Worm (Caenorhabditis elegans) whole organism, young adult: ENCODE results near the gene T06C10.3.

Source experiments
- B0019.2 ChIP-seq: fragments of 200-800 bp; sonication (Bioruptor generic); conservative IDR thresholded peaks from 2 replicates; pipeline ENCODE4 v1.3.6; 2022; ENCODE audit warnings: missing genetic modification reagents, missing genetic modification characterization, missing compliant biosample characterization
- C06A6.2 ChIP-seq: fragments of 200-800 bp; sonication (Bioruptor generic); conservative IDR thresholded peaks from 2 replicates; pipeline ENCODE4 v1.3.6; 2022; ENCODE audit warnings: missing genetic modification characterization, missing compliant biosample characterization
- D2030.7 ChIP-seq: fragments of 200-800 bp; sonication (Bioruptor generic); IDR thresholded peaks from 2 replicates; pipeline ENCODE4 v1.3.6; 2022; ENCODE audit warnings: missing genetic modification reagents, missing genetic modification characterization, missing compliant biosample characterization
- F57A8.1 ChIP-seq: fragments of 200-800 bp; sonication (Bioruptor generic); optimal IDR thresholded peaks from 2 replicates; lab custom pipeline; 2018; ENCODE audit warnings: mild to moderate bottlenecking, missing genetic modification characterization, moderate library complexity, missing compliant biosample characterization
- K12H6.12 ChIP-seq: fragments of 200-800 bp; sonication (Bioruptor generic); optimal IDR thresholded peaks from 2 replicates; lab custom pipeline; 2018; ENCODE audit warnings: mild to moderate bottlenecking, missing genetic modification characterization, missing compliant biosample characterization
- Y56A3A.18 ChIP-seq: fragments of 200-800 bp; sonication (Bioruptor generic); IDR thresholded peaks from 2 replicates; pipeline ENCODE4 v1.3.6; 2022; ENCODE audit warnings: missing genetic modification reagents, missing genetic modification characterization, missing compliant biosample characterization
- atf-7 ChIP-seq: sonication (generic microtip); optimal IDR thresholded peaks from 2 replicates; lab custom pipeline; 2017; ENCODE audit warnings: mild to moderate bottlenecking, missing genetic modification characterization, missing compliant biosample characterization
- bed-1 ChIP-seq: fragments of 200-800 bp; sonication (Bioruptor generic); IDR thresholded peaks from 2 replicates; pipeline ENCODE4 v1.3.6; 2022; ENCODE audit warnings: missing genetic modification reagents, missing genetic modification characterization, missing compliant biosample characterization
- bed-2 ChIP-seq: fragments of 200-800 bp; sonication (Bioruptor generic); IDR thresholded peaks from 2 replicates; pipeline ENCODE4 v1.3.6; 2022; ENCODE audit warnings: missing genetic modification reagents, missing genetic modification characterization, missing compliant biosample characterization
- cebp-1 ChIP-seq, 2 experiments: fragments of 200-800 bp in 1 of 2; sonication (Bioruptor generic) in 1 of 2; sonication (generic microtip) in 1 of 2; IDR thresholded peaks in 1 of 2; optimal IDR thresholded peaks in 1 of 2; 2 replicates each; pipeline versions ENCODE4 v1.3.6 to Lab custom; 2017 to 2022; ENCODE audit warnings: missing compliant biosample characterization in 2 of 2, missing genetic modification characterization in 2 of 2, mild to moderate bottlenecking in 1 of 2, missing genetic modification reagents in 1 of 2, moderate library complexity in 1 of 2
- cebp-2 ChIP-seq: fragments of 200-800 bp; sonication (Bioruptor generic); IDR thresholded peaks from 2 replicates; pipeline ENCODE4 v1.3.6; 2022; ENCODE audit warnings: missing genetic modification characterization, missing compliant biosample characterization
- ceh-100 ChIP-seq: fragments of 200-800 bp; sonication (Bioruptor generic); IDR thresholded peaks from 2 replicates; pipeline ENCODE4 v1.3.6; 2022; ENCODE audit warnings: missing genetic modification reagents, missing genetic modification characterization, missing compliant biosample characterization
- ceh-27 ChIP-seq: fragments of 200-800 bp; sonication (Bioruptor generic); optimal IDR thresholded peaks from 2 replicates; lab custom pipeline; 2018; ENCODE audit warnings: mild to moderate bottlenecking, missing genetic modification characterization, moderate library complexity, missing compliant biosample characterization
- ceh-79 ChIP-seq: sonication (generic microtip); optimal IDR thresholded peaks from 2 replicates; lab custom pipeline; 2017; ENCODE audit warnings: mild to moderate bottlenecking, missing genetic modification characterization, missing compliant biosample characterization
- chd-7 ChIP-seq: sonication (generic microtip); optimal IDR thresholded peaks from 2 replicates; lab custom pipeline; 2016; ENCODE audit warnings: mild to moderate bottlenecking, missing genetic modification characterization, moderate library complexity, missing compliant biosample characterization
- egl-18 ChIP-seq: fragments of 200-800 bp; sonication (Bioruptor generic); IDR thresholded peaks from 2 replicates; pipeline ENCODE4 v1.3.6; 2022; ENCODE audit warnings: missing genetic modification reagents, missing genetic modification characterization, missing compliant biosample characterization
- hsf-1 ChIP-seq: fragments of 200-800 bp; sonication (Bioruptor generic); IDR thresholded peaks from 2 replicates; pipeline ENCODE4 v1.3.6; 2022; ENCODE audit warnings: missing genetic modification reagents, missing genetic modification characterization, missing compliant biosample characterization
- lag-1 ChIP-seq: fragments of 200-800 bp; sonication (Bioruptor generic); IDR thresholded peaks from 2 replicates; pipeline ENCODE4 v1.3.6; 2022; ENCODE audit warnings: missing genetic modification reagents, missing genetic modification characterization, missing compliant biosample characterization
- lin-35 ChIP-seq, 3 experiments: fragments of 150-350 bp in 2 of 3; sonication (generic microtip) in 1 of 3; optimal IDR thresholded peaks; 2 replicates each; lab custom pipeline; 2014 to 2018; ENCODE audit warnings: missing biosample characterization in 3 of 3, missing genetic modification characterization in 3 of 3, missing genetic modification reagents in 3 of 3
- lsl-1 ChIP-seq: fragments of 200-800 bp; sonication (Bioruptor generic); optimal IDR thresholded peaks from 2 replicates; lab custom pipeline; 2018; ENCODE audit warnings: mild to moderate bottlenecking, missing genetic modification characterization, moderate library complexity, missing compliant biosample characterization
- lsy-27 ChIP-seq: sonication (generic microtip); optimal IDR thresholded peaks from 2 replicates; lab custom pipeline; 2017; ENCODE audit warnings: missing genetic modification characterization, mild to moderate bottlenecking, missing compliant biosample characterization, antibody characterized with exemption, missing genotype, borderline replicate concordance; ENCODE audit not compliant: insufficient read depth
- madf-10 ChIP-seq: sonication (generic microtip); optimal IDR thresholded peaks from 2 replicates; lab custom pipeline; 2016; ENCODE audit warnings: mild to moderate bottlenecking, missing genetic modification characterization, missing compliant biosample characterization
- madf-8 ChIP-seq: fragments of 200-800 bp; sonication (Bioruptor generic); conservative IDR thresholded peaks from 2 replicates; pipeline ENCODE4 v1.3.6; 2022; ENCODE audit warnings: missing genetic modification reagents, missing genetic modification characterization, missing compliant biosample characterization
- nhr-120 ChIP-seq: fragments of 200-800 bp; sonication (Bioruptor generic); IDR thresholded peaks from 2 replicates; pipeline ENCODE4 v1.3.6; 2022; ENCODE audit warnings: missing genetic modification characterization, missing compliant biosample characterization
- nhr-179 ChIP-seq: sonication (generic microtip); optimal IDR thresholded peaks from 2 replicates; lab custom pipeline; 2016; ENCODE audit warnings: mild to moderate bottlenecking, missing genetic modification characterization, missing compliant biosample characterization
- nhr-27 ChIP-seq: fragments of 200-800 bp; sonication (Bioruptor generic); optimal IDR thresholded peaks from 2 replicates; lab custom pipeline; 2018; ENCODE audit warnings: mild to moderate bottlenecking, missing genetic modification characterization, moderate library complexity, missing compliant biosample characterization
- nhr-90 ChIP-seq: sonication (generic microtip); optimal IDR thresholded peaks from 2 replicates; lab custom pipeline; 2016; ENCODE audit warnings: missing genotype, mild to moderate bottlenecking, missing genetic modification characterization, missing compliant biosample characterization
- rcor-1 ChIP-seq: fragments of 200-800 bp; sonication (Bioruptor generic); IDR thresholded peaks from 2 replicates; pipeline ENCODE4 v1.3.6; 2022; ENCODE audit warnings: missing genetic modification reagents, missing genetic modification characterization, missing compliant biosample characterization
- rec-8 ChIP-seq, 2 experiments: sonication (generic microtip); optimal IDR thresholded peaks; 2 replicates each; lab custom pipeline; 2016; ENCODE audit warnings: mild to moderate bottlenecking in 2 of 2, missing genetic modification characterization in 2 of 2, missing genetic modification reagents in 2 of 2, missing genotype in 2 of 2, missing biosample characterization in 1 of 2, missing compliant biosample characterization in 1 of 2, moderate library complexity in 1 of 2
- somi-1 ChIP-seq: fragments of 200-800 bp; sonication (Bioruptor generic); optimal IDR thresholded peaks from 2 replicates; lab custom pipeline; 2018; ENCODE audit warnings: mild to moderate bottlenecking, missing genetic modification characterization, missing compliant biosample characterization
- unc-130 ChIP-seq: sonication (generic microtip); optimal IDR thresholded peaks from 2 replicates; lab custom pipeline; 2016; ENCODE audit warnings: missing genetic modification reagents, missing genetic modification characterization, missing compliant biosample characterization
- zfh-2 ChIP-seq: fragments of 200-800 bp; sonication (Bioruptor generic); conservative IDR thresholded peaks from 2 replicates; pipeline ENCODE4 v1.3.6; 2022; ENCODE audit warnings: missing genetic modification reagents, missing genetic modification characterization, missing compliant biosample characterization
- ztf-6 ChIP-seq: fragments of 200-800 bp; sonication (Bioruptor generic); IDR thresholded peaks from 2 replicates; pipeline ENCODE4 v1.3.6; 2022; ENCODE audit warnings: missing genetic modification reagents, missing genetic modification characterization, missing compliant biosample characterization

The T06C10.3 gene

DNA sequence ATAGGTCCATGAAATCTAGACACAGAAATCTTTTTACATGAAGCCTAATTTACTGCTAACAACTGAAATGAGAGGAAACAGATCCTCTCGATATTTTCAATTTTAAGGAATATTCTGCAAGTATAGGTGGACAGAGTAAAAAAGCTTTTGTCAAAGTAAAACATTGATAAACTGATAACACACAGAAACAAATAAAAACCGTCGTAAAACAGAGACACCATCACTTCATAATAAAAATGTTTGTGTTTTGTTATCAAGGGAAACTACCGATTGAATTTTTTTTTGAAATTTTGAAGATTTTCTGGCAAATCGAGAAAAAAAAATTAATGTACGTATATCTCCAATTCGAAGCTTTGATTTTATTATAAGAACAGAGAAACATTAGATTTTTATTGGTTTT, 10.6 kb downstream of the T06C10.3 start:
- TF ChIP-seq lag-1 (GFP tag; lab: Robert Waterston, UW), result no peak
- no peak for TF ChIP-seq lsy-27
- no peak for TF ChIP-seq somi-1 (GFP tag; lab: Kevin White, UChicago)
- TF ChIP-seq ceh-100 (GFP tag; lab: Robert Waterston, UW), result no peak
- no peak for TF ChIP-seq egl-18 (GFP tag; lab: Robert Waterston, UW)
- TF ChIP-seq lsl-1 (GFP tag; lab: Kevin White, UChicago), result no peak
- TF ChIP-seq bed-1 (GFP tag; lab: Robert Waterston, UW), result no peak
- no peak for TF ChIP-seq ceh-79 (tag; lab: Kevin White, UChicago)
- TF ChIP-seq chd-7 (tag; lab: Kevin White, UChicago), result no peak
- TF ChIP-seq nhr-27, result no peak
- no peak for TF ChIP-seq zfh-2 (GFP tag; lab: Robert Waterston, UW)
- TF ChIP-seq D2030.7, result no peak
- TF ChIP-seq madf-8 (GFP tag; lab: Robert Waterston, UW), result no peak
- TF ChIP-seq C06A6.2 (GFP tag; lab: Robert Waterston, UW), result no peak
- no peak for TF ChIP-seq cebp-1 (GFP tag; IDR thresholded peaks at IDR 0.05; lab: Robert Waterston, UW)
- TF ChIP-seq cebp-1 (tag; optimal IDR thresholded peaks at IDR 0.05; lab: Kevin White, UChicago), result no peak
- TF ChIP-seq ztf-6 (GFP tag; lab: Robert Waterston, UW), result no peak
- no peak for TF ChIP-seq nhr-90 (tag; lab: Kevin White, UChicago)
- TF ChIP-seq nhr-120, result no peak

DNA sequence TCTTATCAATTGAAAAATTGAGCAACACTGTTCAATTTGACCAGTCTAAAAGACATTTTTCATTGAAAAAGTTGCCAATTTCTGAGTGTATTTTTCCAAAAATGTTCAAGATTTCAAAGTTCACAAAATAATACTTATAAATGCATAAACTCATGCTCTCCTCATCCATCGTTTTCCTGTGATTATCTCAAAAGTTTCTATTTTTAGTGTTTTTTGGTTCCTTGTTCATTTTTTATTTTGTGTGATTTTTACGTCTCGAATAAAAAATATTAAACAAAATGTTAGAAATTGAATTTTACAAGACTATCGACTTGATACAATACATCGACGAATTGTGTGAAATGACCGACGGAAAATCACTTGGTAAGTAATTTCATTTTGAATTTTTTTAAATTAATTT, 11.2 kb downstream of the T06C10.3 start, which contains the start of gene atic-1:
TSS of gene atic-1 (plus strand) at position 301 of the 400 bp plus-strand sequence.
- TF ChIP-seq unc-130 (GFP tag; lab: Kevin White, UChicago) (no peak), nhr-179 (no peak), rcor-1 (GFP tag; lab: Robert Waterston, UW) (no peak), bed-1 (GFP tag; lab: Robert Waterston, UW) (no peak), hsf-1 (GFP tag; lab: Robert Waterston, UW) (no peak), D2030.7 (no peak), zfh-2 (GFP tag; lab: Robert Waterston, UW) (no peak), cebp-1 (GFP tag; IDR thresholded peaks at IDR 0.05; lab: Robert Waterston, UW) (no peak), cebp-1 (tag; optimal IDR thresholded peaks at IDR 0.05; lab: Kevin White, UChicago) (no peak), rec-8 (tag; optimal IDR thresholded peaks at IDR 0.05; lab: Kevin White, UChicago) (no peak), B0019.2 (GFP tag; lab: Robert Waterston, UW) (no peak), Y56A3A.18 (no peak), madf-10 (tag; lab: Kevin White, UChicago) (no peak), ceh-27 (no peak), K12H6.12 (tag; lab: Kevin White, UChicago) (no peak), ceh-100 (GFP tag; lab: Robert Waterston, UW) (no peak), madf-8 (GFP tag; lab: Robert Waterston, UW) (no peak), bed-2 (GFP tag; lab: Robert Waterston, UW) (no peak), F57A8.1 (GFP tag; lab: Kevin White, UChicago) (no peak), cebp-2 (no peak), lin-35 (GFP tag; optimal IDR thresholded peaks at IDR 0.05; lab: Kevin White, UChicago) (no peak)

DNA sequence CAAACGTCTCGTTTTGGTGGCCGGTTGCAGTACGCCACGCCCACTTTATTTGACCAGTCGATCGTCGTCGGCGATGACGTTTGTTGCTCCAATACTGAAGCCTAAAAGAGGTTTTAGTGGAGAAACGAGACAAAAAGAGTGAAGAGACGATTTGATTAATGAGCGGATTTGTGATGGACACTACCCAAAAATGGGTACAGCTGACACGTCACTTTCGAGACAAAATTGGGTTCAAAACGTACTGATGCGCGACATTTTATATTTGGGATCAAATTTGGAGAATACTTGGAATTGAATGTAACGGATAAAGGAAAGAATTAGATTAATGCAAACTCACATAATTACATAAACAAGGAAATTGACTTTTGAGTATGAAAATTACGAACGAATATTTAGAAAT, 26.9 kb downstream of the T06C10.3 start, which contains the start of gene ilys-4:
TSS of gene ilys-4 (minus strand) at position 101 of the 400 bp plus-strand sequence.
- peak; percentile 14 for TF ChIP-seq atf-7 (tag; lab: Kevin White, UChicago)
- no peak for TF ChIP-seq zfh-2 (GFP tag; lab: Robert Waterston, UW)
